Fruit fly (Drosophila melanogaster) Kc167 (cell line): ENCODE data around the gene CG11050.

Source experiments
- Sin3A ChIP-seq: fragments of >200 bp; optimal IDR thresholded peaks from 2 replicates; lab custom pipeline; 2018; ENCODE audit warnings: missing external identifiers
- h ChIP-seq: fragments of >200 bp; optimal IDR thresholded peaks from 3 replicates; lab custom pipeline; 2018; ENCODE audit warnings: missing external identifiers
- insv ChIP-seq: fragments of >200 bp; optimal IDR thresholded peaks from 3 replicates; lab custom pipeline; 2018; ENCODE audit warnings: missing external identifiers
- psq ChIP-seq: fragments of >200 bp; optimal IDR thresholded peaks from 2 replicates; lab custom pipeline; 2017; ENCODE audit warnings: missing external identifiers
- ttk ChIP-seq: sonication (Bioruptor generic); optimal IDR thresholded peaks from 2 replicates; lab custom pipeline; 2017; ENCODE audit warnings: missing external identifiers

- TF ChIP-seq insv (lab: Kevin White, UChicago) (no peak), h (lab: Kevin White, UChicago) (no peak), Sin3A (lab: Kevin White, UChicago) (no peak), psq (lab: Kevin White, UChicago) (no peak), ttk (lab: Kevin White, UChicago) (no peak)
These were observed 15.8 kb upstream of the CG11050 start for dm6 chr2L:6595027-6595426.
